Worm (Caenorhabditis elegans): Measurements from ENCODE around the gene str-131.
A peak's percentile ranks its signal among the peaks of the same experiment; 100 is the strongest.

DNA sequence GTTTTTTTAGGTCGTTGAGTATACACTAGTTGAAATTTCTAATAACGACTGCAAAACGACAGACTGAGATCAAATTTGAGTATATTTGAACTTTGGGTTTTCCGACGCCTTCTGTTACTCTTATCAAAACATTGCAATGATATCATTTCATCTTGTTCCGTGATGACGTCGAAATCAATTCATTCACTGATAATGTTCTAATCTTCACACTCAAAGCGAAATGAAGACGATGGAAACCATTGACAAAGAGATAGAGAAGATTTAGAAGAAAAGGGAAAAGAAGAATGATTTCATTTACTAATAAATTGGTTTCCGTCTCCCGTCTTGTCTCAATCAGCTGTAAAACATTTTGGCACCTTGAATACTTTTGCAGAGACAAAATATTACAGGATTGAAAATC lies 8.3 kb downstream of the str-131 start:
- TF ChIP-seq tlp-1 (tag; optimal IDR thresholded peaks at IDR 0.05) (no peak), C16A3.4 (tag; optimal IDR thresholded peaks at IDR 0.05) (no peak), nhr-20 (tag; optimal IDR thresholded peaks at IDR 0.05) (peak; percentile 29), C04F5.9 (tag; optimal IDR thresholded peaks at IDR 0.05) (no peak), nhr-76 (tag; optimal IDR thresholded peaks at IDR 0.05) (no peak), unc-86 (tag; optimal IDR thresholded peaks at IDR 0.05) (no peak), egl-27 (tag; optimal IDR thresholded peaks at IDR 0.05) (no peak), Y116A8C.19 (tag; optimal IDR thresholded peaks at IDR 0.05; ENCODE audit: borderline replicate concordance) (no peak), aha-1 (tag; optimal IDR thresholded peaks at IDR 0.05) (no peak), nhr-12 (tag; optimal IDR thresholded peaks at IDR 0.05) (no peak), ztf-11 (tag; optimal IDR thresholded peaks at IDR 0.05) (no peak), ama-1 (optimal IDR thresholded peaks at IDR 0.05) (no peak), lsy-2 (tag; optimal IDR thresholded peaks at IDR 0.05) (no peak), nhr-77 (tag; optimal IDR thresholded peaks at IDR 0.05) (no peak)

All from whole organism, L1 larva.